Fruit fly (Drosophila melanogaster) whole organism, larva: ENCODE results near the gene Sil1.
A peak's percentile ranks its signal among the peaks of the same experiment; 100 is the strongest.

ENCODE experiments used
- noc ChIP-seq: fragments of 200-800 bp; sonication (Bioruptor generic); optimal IDR thresholded peaks from 3 replicates; lab custom pipeline; 2019; ENCODE audit warnings: missing biosample characterization, mild to moderate bottlenecking, missing genetic modification characterization, moderate library complexity

Gene Sil1

DNA sequence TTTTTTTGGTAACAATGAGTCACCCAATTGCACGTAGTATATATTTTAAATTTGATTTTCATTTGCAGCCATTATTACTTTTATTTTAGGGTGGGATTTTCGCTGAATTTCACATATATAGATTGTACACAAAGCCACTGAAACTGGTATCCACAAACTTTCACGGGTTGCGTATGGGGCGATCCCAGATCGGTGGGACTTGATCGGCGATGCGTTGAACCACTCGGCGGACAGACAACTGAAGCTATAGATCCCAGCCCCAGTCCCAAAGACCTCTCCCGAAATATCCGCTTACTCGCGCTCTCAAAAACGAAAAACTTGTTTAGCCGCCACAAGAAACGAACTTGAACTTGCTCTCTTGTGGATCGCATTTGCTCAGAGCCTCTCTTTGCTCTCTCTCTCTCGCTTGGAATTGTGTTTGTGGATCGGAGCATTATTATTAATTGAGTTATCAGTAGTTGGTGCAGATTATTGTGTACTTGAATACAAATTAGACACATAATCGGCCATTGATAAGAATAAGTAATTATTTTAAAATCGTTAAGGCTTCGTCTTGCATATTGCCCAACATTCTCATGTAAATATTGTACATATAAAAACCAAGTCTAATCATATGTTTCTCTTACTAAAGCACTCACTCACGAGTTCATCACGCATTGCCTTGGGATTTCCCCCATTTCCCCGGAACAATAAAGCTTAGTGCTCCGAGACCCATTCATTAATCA lies 27.1 kb downstream of the Sil1 start, which contains the start of gene Cad96Ca:
Cad96Ca (minus strand) TSS at position 242 of the 725 bp plus-strand sequence.
- no peak for TF ChIP-seq noc (tag; lab: Kevin White, UChicago)

DNA sequence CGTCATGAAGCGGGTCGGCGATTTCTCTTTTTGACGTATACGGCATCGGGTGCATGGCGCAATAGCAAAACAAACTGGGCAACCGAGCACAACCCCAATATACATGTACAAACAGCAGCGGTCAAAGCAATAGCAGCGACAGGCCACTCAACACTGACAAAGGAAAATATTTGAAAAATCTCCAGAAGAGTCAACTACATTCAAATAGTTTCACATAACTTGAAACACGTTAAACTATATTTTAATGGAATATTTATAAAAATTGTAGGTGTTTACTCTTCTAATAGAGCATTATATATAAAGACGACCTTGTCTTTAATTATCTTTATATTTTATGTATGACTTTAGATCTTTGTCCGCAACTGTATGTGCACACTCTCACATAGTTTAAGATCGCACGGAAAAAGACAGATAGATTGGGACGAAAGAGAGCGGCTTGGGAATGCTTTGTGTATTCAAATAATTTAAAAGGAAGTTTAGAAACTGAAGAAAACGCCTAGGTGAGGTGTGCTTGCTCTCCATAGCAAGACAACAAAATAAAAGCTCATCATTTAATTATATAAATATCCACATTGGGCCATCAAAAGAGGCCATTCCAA lies 27.8 kb downstream of the Sil1 start:
- TF ChIP-seq noc (tag; lab: Kevin White, UChicago) = peak; percentile 74

dm6 chr3R:25205413-25205977 lies 29.8 kb downstream of the Sil1 start:
- TF ChIP-seq noc (tag; lab: Kevin White, UChicago) = no peak

dm6 chr3R:25199321-25199868 lies 35.9 kb downstream of the Sil1 start, which contains the start of gene CG13654:
CG13654 (plus strand) TSS chr3R:25199818.
- no peak for TF ChIP-seq noc (tag; lab: Kevin White, UChicago)

dm6 chr3R:25194723-25195577 lies 40.4 kb downstream of the Sil1 start, which contains the start of gene CG13653:
CG13653 (plus strand) TSS chr3R:25195527.
- TF ChIP-seq noc (tag; lab: Kevin White, UChicago) = no peak

dm6 chr3R:25193726-25194204 lies 41.6 kb downstream of the Sil1 start, which contains the start of gene lobo:
lobo (minus strand) TSS chr3R:25193776.
- no peak for TF ChIP-seq noc (tag; lab: Kevin White, UChicago)

DNA sequence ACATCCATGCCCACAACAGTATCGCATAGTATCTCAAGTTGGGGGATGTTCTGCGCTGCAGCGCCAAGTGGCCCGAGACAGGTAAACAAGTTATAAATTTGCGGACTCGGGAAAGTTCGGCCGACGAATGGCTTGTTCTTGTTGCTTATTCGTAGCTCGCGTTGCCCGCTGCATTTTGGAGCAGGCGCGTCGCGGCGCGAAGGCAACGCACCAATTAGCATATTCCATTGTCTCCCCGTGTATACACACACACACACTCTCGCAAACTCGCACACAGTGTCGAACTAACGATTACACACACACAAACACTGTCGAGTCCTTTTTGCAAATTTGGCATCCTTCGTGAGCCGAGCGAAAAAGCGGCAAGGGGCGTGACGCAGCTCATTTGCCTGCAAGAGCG lies 46.3 kb downstream of the Sil1 start:
- TF ChIP-seq noc (tag; lab: Kevin White, UChicago) = no peak

- no peak for TF ChIP-seq noc (tag; lab: Kevin White, UChicago)
Measured at dm6 chr3R:25184540-25184939, 50.8 kb downstream of the Sil1 start.
